Worm (Caenorhabditis elegans): ENCODE measurements around the gene dnj-23.
A peak's percentile ranks its signal among the peaks of the same experiment; 100 is the strongest.

Gene dnj-23

ce11 chrII:9069836-9070235, 38.6 kb downstream of the dnj-23 start:
- TF ChIP-seq tab-1 (GFP tag; IDR thresholded peaks at IDR 0.05), result no peak
- no peak for TF ChIP-seq ztf-23 (GFP tag; IDR thresholded peaks at IDR 0.05)
- TF ChIP-seq flt-1 (GFP tag; IDR thresholded peaks at IDR 0.05), result no peak
- TF ChIP-seq cog-1 (tag; optimal IDR thresholded peaks at IDR 0.05), result no peak
- no peak for TF ChIP-seq klf-2 (GFP tag; conservative IDR thresholded peaks at IDR 0.05)
- no peak for TF ChIP-seq ref-1 (GFP tag; conservative IDR thresholded peaks at IDR 0.05)
- TF ChIP-seq med-1 (GFP tag; optimal IDR thresholded peaks at IDR 0.05; ENCODE audit: insufficient read depth), result no peak
- TF ChIP-seq T22C8.4 (GFP tag; IDR thresholded peaks at IDR 0.05), result no peak
- no peak for TF ChIP-seq ztf-29 (GFP tag; IDR thresholded peaks at IDR 0.05)

- no peak for TF ChIP-seq ztf-23 (GFP tag; IDR thresholded peaks at IDR 0.05)
- no peak for TF ChIP-seq cog-1 (tag; optimal IDR thresholded peaks at IDR 0.05)
- TF ChIP-seq flt-1 (GFP tag; IDR thresholded peaks at IDR 0.05), result no peak
- TF ChIP-seq ztf-29 (GFP tag; IDR thresholded peaks at IDR 0.05), result no peak
- TF ChIP-seq tab-1 (GFP tag; IDR thresholded peaks at IDR 0.05), result no peak
- no peak for TF ChIP-seq klf-2 (GFP tag; conservative IDR thresholded peaks at IDR 0.05)
- no peak for TF ChIP-seq med-1 (GFP tag; optimal IDR thresholded peaks at IDR 0.05; ENCODE audit: insufficient read depth)
- TF ChIP-seq T22C8.4 (GFP tag; IDR thresholded peaks at IDR 0.05), result no peak
Observed at ce11 chrII:9064437-9064836, 44.0 kb downstream of the dnj-23 start.

- TF ChIP-seq med-1 (GFP tag; optimal IDR thresholded peaks at IDR 0.05; ENCODE audit: insufficient read depth) (no peak), klf-2 (GFP tag; conservative IDR thresholded peaks at IDR 0.05) (no peak), T22C8.4 (GFP tag; IDR thresholded peaks at IDR 0.05) (no peak), ztf-23 (GFP tag; IDR thresholded peaks at IDR 0.05) (no peak), flt-1 (GFP tag; IDR thresholded peaks at IDR 0.05) (no peak), ztf-29 (GFP tag; IDR thresholded peaks at IDR 0.05) (no peak), tab-1 (GFP tag; IDR thresholded peaks at IDR 0.05) (no peak)
Observed at ce11 chrII:9063350-9063749, 45.0 kb downstream of the dnj-23 start.

DNA sequence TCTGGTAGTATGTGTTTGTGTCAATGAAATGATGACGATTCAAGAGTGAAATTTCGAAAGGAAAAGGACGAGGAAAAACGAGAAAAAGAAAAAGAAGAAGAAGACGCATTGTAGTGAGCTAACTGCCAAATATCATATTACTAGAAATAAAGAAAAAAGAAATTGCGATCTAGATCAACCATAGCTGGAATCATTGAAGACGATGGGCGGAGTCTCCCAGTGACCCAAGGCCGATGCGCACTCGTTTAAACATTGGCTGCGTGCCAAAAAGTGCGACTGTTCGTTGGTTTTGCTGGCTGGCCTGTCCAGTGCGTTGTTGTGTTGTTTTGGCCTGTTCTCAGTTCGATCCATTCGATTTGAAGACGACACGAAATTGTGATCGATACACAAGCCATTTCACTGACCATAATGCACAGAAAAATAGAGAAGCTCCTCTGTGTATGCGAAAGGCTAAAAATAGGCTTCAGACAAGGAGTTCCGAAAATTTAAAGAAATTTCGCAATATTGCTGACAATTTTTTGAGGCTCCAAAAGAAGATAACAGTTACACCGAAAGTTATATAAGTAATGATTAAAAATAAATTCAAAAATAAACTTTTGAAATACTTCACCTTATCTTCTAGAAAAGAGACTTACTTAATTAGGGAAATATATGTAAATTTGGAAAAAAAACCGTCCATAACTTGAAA, 46.0 kb downstream of the dnj-23 start:
- TF ChIP-seq cog-1 (tag; optimal IDR thresholded peaks at IDR 0.05) (no peak), med-1 (GFP tag; optimal IDR thresholded peaks at IDR 0.05; ENCODE audit: insufficient read depth) (no peak), flt-1 (GFP tag; IDR thresholded peaks at IDR 0.05) (no peak), klf-2 (GFP tag; conservative IDR thresholded peaks at IDR 0.05) (no peak), ztf-23 (GFP tag; IDR thresholded peaks at IDR 0.05) (no peak), tab-1 (GFP tag; IDR thresholded peaks at IDR 0.05) (no peak), ref-1 (GFP tag; conservative IDR thresholded peaks at IDR 0.05) (no peak), ztf-29 (GFP tag; IDR thresholded peaks at IDR 0.05) (no peak), T22C8.4 (GFP tag; IDR thresholded peaks at IDR 0.05) (no peak)

DNA sequence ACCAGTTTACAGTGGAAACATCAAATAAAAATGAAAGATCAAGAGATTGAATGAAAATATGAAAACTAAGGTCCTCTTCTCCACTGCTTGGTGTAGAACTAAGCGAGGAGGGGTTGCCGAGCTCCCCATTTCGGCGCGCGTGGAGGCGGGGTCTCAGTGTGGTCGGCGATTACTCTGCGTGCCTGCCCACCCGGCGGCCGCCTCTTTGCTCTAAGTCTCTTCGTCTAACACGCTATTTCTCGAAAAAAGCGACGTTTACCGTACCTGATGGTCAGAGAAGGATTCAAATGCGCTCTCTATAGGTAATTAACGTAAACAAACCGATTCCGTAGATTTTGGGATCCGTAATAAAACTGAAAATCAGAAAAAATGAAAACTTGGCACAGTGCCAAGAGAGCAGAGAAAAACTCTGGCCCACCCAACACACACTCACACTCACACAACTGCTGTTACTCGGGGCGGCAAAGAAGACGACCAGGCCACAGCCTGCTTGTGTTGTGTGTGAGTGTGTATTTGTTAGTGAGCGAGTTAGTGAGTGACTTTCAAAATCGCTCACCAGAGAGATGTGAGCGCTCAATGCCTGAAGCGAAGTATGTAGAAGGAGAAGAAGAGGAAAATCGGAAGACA, 46.7 kb downstream of the dnj-23 start:
- TF ChIP-seq ztf-29 (GFP tag; IDR thresholded peaks at IDR 0.05) (peak; percentile 7; the same call in 1 of the 2 replicates), ztf-23 (GFP tag; IDR thresholded peaks at IDR 0.05) (no peak), flt-1 (GFP tag; IDR thresholded peaks at IDR 0.05) (peak; percentile 29; the same call in 1 of the 2 replicates), tab-1 (GFP tag; IDR thresholded peaks at IDR 0.05) (0 out of 2 replicates have a peak, but pooled peaks have one; percentile 21), cog-1 (tag; optimal IDR thresholded peaks at IDR 0.05) (peak; percentile 75), ref-1 (GFP tag; conservative IDR thresholded peaks at IDR 0.05) (no peak), klf-2 (GFP tag; conservative IDR thresholded peaks at IDR 0.05) (no peak)

- TF ChIP-seq tab-1 (GFP tag; IDR thresholded peaks at IDR 0.05) (0 out of 2 replicates have a peak, but pooled peaks have one; percentile 6), T22C8.4 (GFP tag; IDR thresholded peaks at IDR 0.05) (no peak)
Observed at ce11 chrII:9061099-9061498, 47.3 kb downstream of the dnj-23 start, which contains the start of gene T24B8.3. T24B8.3 (minus strand) TSS chrII:9061137.

DNA sequence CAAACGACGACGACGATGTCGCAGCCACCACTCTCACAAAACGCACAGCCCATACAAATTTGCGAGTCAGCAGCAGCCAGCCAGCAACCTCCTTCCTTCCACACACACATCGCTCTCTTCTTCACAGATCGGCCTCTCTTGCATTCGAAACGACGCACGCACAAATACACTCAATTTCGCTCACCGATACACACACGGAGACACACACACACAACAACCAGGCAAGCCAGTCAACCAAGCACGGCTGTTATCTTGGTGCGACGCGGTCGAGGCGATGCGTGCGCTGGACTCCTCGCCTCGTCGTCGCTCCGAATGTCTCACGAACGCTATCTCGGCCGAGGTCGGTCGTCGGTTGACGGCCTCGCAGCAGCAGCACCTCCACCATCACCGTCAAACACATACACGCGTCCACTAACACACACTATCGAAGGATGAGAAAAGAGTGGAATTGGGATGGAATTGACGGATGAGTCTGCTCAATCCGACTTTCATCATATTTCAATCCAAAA, 48.0 kb downstream of the dnj-23 start:
- TF ChIP-seq cog-1 (tag; optimal IDR thresholded peaks at IDR 0.05) (peak; percentile 93), flt-1 (GFP tag; IDR thresholded peaks at IDR 0.05) (peak; percentile 71), tab-1 (GFP tag; IDR thresholded peaks at IDR 0.05) (peak; percentile 53; the same call in 1 of the 2 replicates), ztf-29 (GFP tag; IDR thresholded peaks at IDR 0.05) (peak; percentile 75), T22C8.4 (GFP tag; IDR thresholded peaks at IDR 0.05) (no peak), ztf-23 (GFP tag; IDR thresholded peaks at IDR 0.05) (peak; percentile 61)

- TF ChIP-seq ref-1 (GFP tag; conservative IDR thresholded peaks at IDR 0.05) (no peak), ztf-29 (GFP tag; IDR thresholded peaks at IDR 0.05) (0 out of 2 replicates have a peak, but pooled peaks have one; percentile 20), T22C8.4 (GFP tag; IDR thresholded peaks at IDR 0.05) (no peak), flt-1 (GFP tag; IDR thresholded peaks at IDR 0.05) (peak; percentile 56; the same call in 1 of the 2 replicates), tab-1 (GFP tag; IDR thresholded peaks at IDR 0.05) (no peak), ztf-23 (GFP tag; IDR thresholded peaks at IDR 0.05) (no peak), med-1 (GFP tag; optimal IDR thresholded peaks at IDR 0.05; ENCODE audit: insufficient read depth) (no peak)
Observed at ce11 chrII:9059010-9059409, 49.4 kb downstream of the dnj-23 start.

Measured in whole organism, midembryonic.